Fruit fly (Drosophila melanogaster) whole organism, embryonic: Measurements from ENCODE around the gene park.

Source experiments
- ATbp ChIP-seq: fragments of 200-800 bp; sonication (Bioruptor generic); optimal IDR thresholded peaks from 2 replicates; lab custom pipeline; 2017; ENCODE audit warnings: missing biosample characterization, mild to moderate bottlenecking, missing genetic modification characterization, missing genetic modification reagents
- Adf1 ChIP-seq: fragments of 200-800 bp; sonication (Bioruptor generic); IDR thresholded peaks from 2 replicates; pipeline ENCODE4 v1.3.6; 2022; ENCODE audit warnings: missing biosample characterization, missing genetic modification characterization
- Bgb ChIP-seq: fragments of 200-800 bp; sonication (Bioruptor generic); IDR thresholded peaks from 2 replicates; pipeline ENCODE4 v1.3.6; 2022; ENCODE audit warnings: missing biosample characterization, missing genetic modification characterization; ENCODE audit not compliant: partially characterized antibody
- CG11504 ChIP-seq: fragments of 200-800 bp; sonication (Bioruptor generic); optimal IDR thresholded peaks from 3 replicates; lab custom pipeline; 2019; ENCODE audit warnings: missing biosample characterization, mild to moderate bottlenecking, missing genetic modification characterization, moderate library complexity
- CG11695 ChIP-seq: fragments of 200-800 bp; sonication (Bioruptor generic); IDR thresholded peaks from 3 replicates; pipeline ENCODE4 v1.3.6; 2022; ENCODE audit warnings: missing biosample characterization, missing genetic modification characterization
- CG12071 ChIP-seq: fragments of 200-800 bp; sonication (Bioruptor generic); optimal IDR thresholded peaks from 3 replicates; lab custom pipeline; 2018; ENCODE audit warnings: missing biosample characterization, mild to moderate bottlenecking, missing genetic modification characterization
- CG12769 ChIP-seq: fragments of 200-800 bp; sonication (Bioruptor generic); optimal IDR thresholded peaks from 2 replicates; lab custom pipeline; 2019; ENCODE audit warnings: missing biosample characterization, mild to moderate bottlenecking, missing genetic modification characterization, moderate library complexity
- CG13287 ChIP-seq: fragments of 200-800 bp; sonication (Bioruptor generic); IDR thresholded peaks from 2 replicates; pipeline ENCODE4 v1.3.6; 2022; ENCODE audit warnings: missing biosample characterization, missing genetic modification characterization; ENCODE audit not compliant: partially characterized antibody
- CG14014 ChIP-seq: fragments of 200-800 bp; sonication (Bioruptor generic); IDR thresholded peaks from 2 replicates; pipeline ENCODE4 v1.3.6; 2022; ENCODE audit warnings: missing biosample characterization, missing genetic modification characterization
- CG1603 ChIP-seq: fragments of 200-800 bp; sonication (Bioruptor generic); optimal IDR thresholded peaks from 2 replicates; lab custom pipeline; 2019; ENCODE audit warnings: missing biosample characterization, mild to moderate bottlenecking, missing genetic modification characterization, moderate library complexity
- CG17385 ChIP-seq: fragments of 200-800 bp; sonication (Bioruptor generic); optimal IDR thresholded peaks from 3 replicates; lab custom pipeline; 2018; ENCODE audit warnings: missing biosample characterization, mild to moderate bottlenecking, missing genetic modification characterization
- CG17802 ChIP-seq: fragments of 200-800 bp; sonication (Bioruptor generic); optimal IDR thresholded peaks from 2 replicates; lab custom pipeline; 2018; ENCODE audit warnings: missing biosample characterization, mild to moderate bottlenecking, missing genetic modification characterization, moderate library complexity
- CG1832 ChIP-seq: fragments of 200-800 bp; sonication (Bioruptor generic); optimal IDR thresholded peaks from 2 replicates; lab custom pipeline; 2017; ENCODE audit warnings: missing biosample characterization, mild to moderate bottlenecking, missing genetic modification characterization, inconsistent platforms
- CG2875 ChIP-seq: fragments of 200-800 bp; sonication (Bioruptor generic); optimal IDR thresholded peaks from 2 replicates; lab custom pipeline; 2017; ENCODE audit warnings: missing biosample characterization, mild to moderate bottlenecking, missing genetic modification characterization, missing genetic modification reagents
- CG33213 ChIP-seq: fragments of 200-800 bp; sonication (Bioruptor generic); optimal IDR thresholded peaks from 3 replicates; lab custom pipeline; 2016; ENCODE audit warnings: missing biosample characterization, missing genetic modification characterization
- CG34376 ChIP-seq: fragments of 200-800 bp; sonication (Bioruptor generic); optimal IDR thresholded peaks from 2 replicates; lab custom pipeline; 2018; ENCODE audit warnings: missing biosample characterization, mild to moderate bottlenecking, missing genetic modification characterization
- CG3838 ChIP-seq: fragments of 200-800 bp; sonication (Bioruptor generic); optimal IDR thresholded peaks from 3 replicates; lab custom pipeline; 2016; ENCODE audit warnings: missing biosample characterization, missing genetic modification characterization
- CG3847 ChIP-seq: fragments of 200-800 bp; sonication (Bioruptor generic); IDR thresholded peaks from 2 replicates; pipeline ENCODE4 v1.3.6; 2022; ENCODE audit warnings: missing biosample characterization, missing genetic modification characterization
- CG4360 ChIP-seq: fragments of 200-800 bp; sonication (Bioruptor generic); IDR thresholded peaks from 2 replicates; pipeline ENCODE4 v1.3.6; 2022; ENCODE audit warnings: missing biosample characterization, missing genetic modification characterization
- CG6765 ChIP-seq: fragments of 200-800 bp; sonication (Bioruptor generic); optimal IDR thresholded peaks from 3 replicates; lab custom pipeline; 2017; ENCODE audit warnings: missing biosample characterization, mild to moderate bottlenecking, missing genetic modification characterization
- CG7786 ChIP-seq: fragments of 200-800 bp; sonication (Bioruptor generic); optimal IDR thresholded peaks from 2 replicates; lab custom pipeline; 2016; ENCODE audit warnings: missing biosample characterization, missing genetic modification characterization
- CG7839 ChIP-seq: fragments of 200-800 bp; sonication (Bioruptor generic); optimal IDR thresholded peaks from 3 replicates; lab custom pipeline; 2018; ENCODE audit warnings: missing biosample characterization, mild to moderate bottlenecking, missing genetic modification characterization, moderate library complexity
- Deaf1 ChIP-seq: fragments of 200-800 bp; optimal IDR thresholded peaks from 3 replicates; lab custom pipeline; 2019; ENCODE audit warnings: missing biosample characterization, mild to moderate bottlenecking, missing genetic modification characterization, moderate library complexity
- Dll ChIP-seq: fragments of 200-800 bp; sonication (Bioruptor generic); IDR thresholded peaks from 4 replicates; pipeline ENCODE4 v1.3.6; 2022; ENCODE audit warnings: missing biosample characterization, missing genetic modification characterization; ENCODE audit not compliant: partially characterized antibody
- Doc3 ChIP-seq: fragments of 200-800 bp; sonication (Bioruptor generic); IDR thresholded peaks from 3 replicates; pipeline ENCODE4 v1.3.6; 2022; ENCODE audit warnings: missing biosample characterization, missing genetic modification characterization; ENCODE audit not compliant: partially characterized antibody
- MTF-1 ChIP-seq: fragments of 200-800 bp; sonication (Bioruptor generic); optimal IDR thresholded peaks from 2 replicates; lab custom pipeline; 2018; ENCODE audit warnings: missing biosample characterization, mild to moderate bottlenecking, missing genetic modification characterization, borderline replicate concordance
- Nf-YB ChIP-seq: fragments of 200-800 bp; sonication (Bioruptor generic); optimal IDR thresholded peaks from 3 replicates; lab custom pipeline; 2019; ENCODE audit warnings: missing biosample characterization, mild to moderate bottlenecking, missing genetic modification characterization, moderate library complexity
- Ssrp ChIP-seq: fragments of 200-800 bp; sonication (Bioruptor generic); optimal IDR thresholded peaks from 2 replicates; lab custom pipeline; 2018; ENCODE audit warnings: missing biosample characterization, mild to moderate bottlenecking, missing genetic modification characterization, moderate library complexity
- Stat92E ChIP-seq, 3 experiments: fragments of >200 bp in 2 of 3; fragments of 200-800 bp in 1 of 3; sonication (Bioruptor generic) in 1 of 3; optimal IDR thresholded peaks; 2 replicates each; lab custom pipeline; 2017 to 2019; ENCODE audit warnings: missing biosample characterization in 3 of 3, missing genetic modification characterization in 3 of 3, mild to moderate bottlenecking in 1 of 3, moderate library complexity in 1 of 3
- Vsx1 ChIP-seq: fragments of 200-800 bp; sonication (Bioruptor generic); optimal IDR thresholded peaks from 2 replicates; lab custom pipeline; 2017; ENCODE audit warnings: missing biosample characterization, mild to moderate bottlenecking, missing genetic modification characterization, missing genetic modification reagents
- Xbp1 ChIP-seq: fragments of 200-800 bp; sonication (Bioruptor generic); optimal IDR thresholded peaks from 3 replicates; lab custom pipeline; 2016; ENCODE audit warnings: missing biosample characterization, mild to moderate bottlenecking, missing genetic modification characterization
- abd-A ChIP-seq: fragments of 200-800 bp; sonication (Bioruptor generic); optimal IDR thresholded peaks from 3 replicates; lab custom pipeline; 2019; ENCODE audit warnings: missing biosample characterization, mild to moderate bottlenecking, missing genetic modification characterization, moderate library complexity
- aop ChIP-seq: fragments of 200-800 bp; sonication (Bioruptor generic); IDR thresholded peaks from 2 replicates; pipeline ENCODE4 v1.3.6; 2022; ENCODE audit warnings: missing biosample characterization, missing genetic modification characterization
- ci ChIP-seq: fragments of 200-800 bp; sonication (Bioruptor generic); IDR thresholded peaks from 3 replicates; pipeline ENCODE4 v1.3.6; 2022; ENCODE audit warnings: missing biosample characterization, missing genetic modification characterization
- dm ChIP-seq: fragments of 200-800 bp; sonication (Bioruptor generic); optimal IDR thresholded peaks from 3 replicates; lab custom pipeline; 2016; ENCODE audit warnings: missing biosample characterization, missing genetic modification characterization
- her ChIP-seq: fragments of 200-800 bp; sonication (Bioruptor generic); optimal IDR thresholded peaks from 2 replicates; lab custom pipeline; 2016; ENCODE audit warnings: missing biosample characterization, missing genetic modification characterization
- hkb ChIP-seq, 2 experiments: fragments of 200-800 bp in 1 of 2; fragments of >200 bp in 1 of 2; sonication (Bioruptor generic) in 1 of 2; IDR thresholded peaks in 1 of 2; optimal IDR thresholded peaks in 1 of 2; 2 replicates each; pipeline versions ENCODE4 v1.3.6 to Lab custom; 2017 to 2022; ENCODE audit warnings: missing biosample characterization in 1 of 2, missing genetic modification characterization in 1 of 2
- nom ChIP-seq: fragments of 200-800 bp; sonication (Bioruptor generic); optimal IDR thresholded peaks from 2 replicates; lab custom pipeline; 2017; ENCODE audit warnings: missing biosample characterization, missing genetic modification characterization, mild to moderate bottlenecking, moderate library complexity, missing genetic modification reagents
- oc ChIP-seq: fragments of 200-800 bp; sonication (Bioruptor generic); optimal IDR thresholded peaks from 2 replicates; lab custom pipeline; 2018; ENCODE audit warnings: missing biosample characterization, mild to moderate bottlenecking, missing genetic modification characterization, moderate library complexity
- odd ChIP-seq: fragments of 200-800 bp; sonication (Bioruptor generic); optimal IDR thresholded peaks from 2 replicates; lab custom pipeline; 2017; ENCODE audit warnings: missing biosample characterization, mild to moderate bottlenecking, missing genetic modification characterization
- pita ChIP-seq: fragments of 200-800 bp; sonication (Bioruptor generic); optimal IDR thresholded peaks from 2 replicates; lab custom pipeline; 2017; ENCODE audit warnings: missing biosample characterization, mild to moderate bottlenecking, missing genetic modification characterization
- rib ChIP-seq: fragments of 200-800 bp; sonication (Bioruptor generic); IDR thresholded peaks from 2 replicates; pipeline ENCODE4 v1.3.6; 2022; ENCODE audit warnings: missing biosample characterization, missing genetic modification characterization
- run ChIP-seq: fragments of 200-800 bp; sonication (Bioruptor generic); optimal IDR thresholded peaks from 3 replicates; lab custom pipeline; 2018; ENCODE audit warnings: missing biosample characterization, mild to moderate bottlenecking, missing genetic modification characterization
- scrt ChIP-seq: fragments of 200-800 bp; sonication (Bioruptor generic); optimal IDR thresholded peaks from 2 replicates; lab custom pipeline; 2018; ENCODE audit warnings: missing biosample characterization, mild to moderate bottlenecking, missing genetic modification characterization, moderate library complexity
- sob ChIP-seq: fragments of 200-800 bp; sonication (Bioruptor generic); IDR thresholded peaks from 2 replicates; pipeline ENCODE4 v1.3.6; 2022; ENCODE audit warnings: missing biosample characterization, missing genetic modification characterization
- tgo ChIP-seq: fragments of 200-800 bp; sonication (Bioruptor generic); IDR thresholded peaks from 3 replicates; pipeline ENCODE4 v1.3.6; 2022; ENCODE audit warnings: missing biosample characterization, missing genetic modification characterization
- tna ChIP-seq: fragments of 200-800 bp; sonication (Bioruptor generic); IDR thresholded peaks from 2 replicates; pipeline ENCODE4 v1.3.6; 2022; ENCODE audit warnings: missing biosample characterization, missing genetic modification characterization; ENCODE audit not compliant: partially characterized antibody
- vvl ChIP-seq: fragments of 200-800 bp; sonication (Bioruptor generic); IDR thresholded peaks from 2 replicates; pipeline ENCODE4 v1.3.6; 2022; ENCODE audit warnings: missing biosample characterization, missing genetic modification characterization

The park gene

DNA sequence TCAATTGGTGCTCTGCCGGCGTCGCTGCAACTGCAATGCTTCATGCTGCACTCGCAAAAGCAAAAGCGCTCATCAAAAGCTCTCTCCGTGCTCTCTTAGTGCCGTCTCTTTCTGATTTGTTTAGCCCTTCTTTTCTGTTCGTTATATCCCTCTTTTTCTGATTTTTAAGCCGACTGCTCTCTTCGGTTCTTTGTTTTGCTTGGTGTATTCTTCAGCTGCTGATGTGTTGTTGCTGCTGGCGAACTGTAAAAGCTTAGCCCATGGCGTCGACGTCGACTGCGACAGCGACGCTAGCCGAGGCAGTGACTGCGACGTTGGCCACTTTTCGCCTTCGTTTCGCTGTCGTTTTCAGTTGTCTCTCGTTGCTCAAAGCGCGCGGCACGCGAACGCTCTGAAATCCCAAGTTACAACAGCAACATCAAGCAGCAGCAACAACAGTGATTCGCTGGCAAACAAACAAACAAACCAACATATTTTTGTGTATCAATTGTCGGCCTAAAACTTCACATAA, 43.4 kb upstream of the park start (continued):
- TF ChIP-seq CG1603 (tag; lab: Kevin White, UChicago) (peak; percentile 20), Nf-YB (GFP tag; lab: Kevin White, UChicago) (peak; percentile 75), CG12071 (GFP tag; lab: Kevin White, UChicago) (peak; percentile 41), CG12769 (tag; lab: Kevin White, UChicago) (peak; percentile 60), CG34376 (GFP tag; lab: Kevin White, UChicago) (peak; percentile 43), odd (peak; percentile 25), Dll (GFP tag; lab: Robert Waterston, UW) (0 out of 4 replicates have a peak, but pooled peaks have one; percentile 43), tna (GFP tag; lab: Robert Waterston, UW) (peak; percentile 20; the same call in 1 of the 2 replicates), CG6765 (GFP tag; lab: Kevin White, UChicago) (no peak), CG4360 (GFP tag; lab: Robert Waterston, UW) (peak; percentile 51), pita (GFP tag; lab: Kevin White, UChicago) (no peak), CG13287 (peak; percentile 71), Vsx1 (GFP tag; lab: Kevin White, UChicago) (peak; percentile 5), hkb (optimal IDR thresholded peaks at IDR 0.05; lab: Kevin White, UChicago) (no peak), hkb (GFP tag; IDR thresholded peaks at IDR 0.05; lab: Robert Waterston, UW) (peak; percentile 40; the same call in 1 of the 2 replicates), Xbp1 (GFP tag; lab: Kevin White, UChicago) (peak; percentile 11), CG7786 (GFP tag; lab: Kevin White, UChicago) (no peak), CG1832 (GFP tag; lab: Kevin White, UChicago) (peak; percentile 43), Adf1 (GFP tag; lab: Robert Waterston, UW) (peak; percentile 100), CG11695 (GFP tag; lab: Robert Waterston, UW) (0 out of 3 replicates have a peak, but pooled peaks have one; percentile 7), abd-A (tag; lab: Kevin White, UChicago) (no peak), CG2875 (GFP tag; lab: Kevin White, UChicago) (peak; percentile 29), CG17385 (peak; percentile 30), CG3838 (peak; percentile 91), CG11504 (tag; lab: Kevin White, UChicago) (peak; percentile 57), CG7839 (tag; lab: Kevin White, UChicago) (no peak), CG33213 (GFP tag; lab: Kevin White, UChicago) (no peak), ATbp (GFP tag; lab: Kevin White, UChicago) (peak; percentile 1), scrt (GFP tag; lab: Kevin White, UChicago) (peak; percentile 56), nom (GFP tag; lab: Kevin White, UChicago) (peak; percentile 59), Ssrp (tag; lab: Kevin White, UChicago) (no peak), Doc3 (GFP tag; lab: Robert Waterston, UW) (no peak), Deaf1 (peak; percentile 98), Stat92E (GFP tag; optimal IDR thresholded peaks at IDR 0.05; lab: Kevin White, UChicago) (peak in 1 of 3 experiments; percentile 27), her (GFP tag; lab: Kevin White, UChicago) (peak; percentile 13), aop (GFP tag; lab: Robert Waterston, UW) (no peak), oc (peak; percentile 56), Bgb (GFP tag; lab: Robert Waterston, UW) (peak; percentile 52; the same call in 1 of the 2 replicates), sob (GFP tag; lab: Robert Waterston, UW) (no peak), vvl (GFP tag; lab: Robert Waterston, UW) (peak; percentile 44), rib (GFP tag; lab: Robert Waterston, UW) (0 out of 2 replicates have a peak, but pooled peaks have one; percentile 18), CG3847 (GFP tag; lab: Robert Waterston, UW) (no peak), dm (no peak), CG14014 (GFP tag; lab: Robert Waterston, UW) (peak; percentile 10; the same call in 1 of the 2 replicates), tgo (GFP tag; lab: Robert Waterston, UW) (no peak), MTF-1 (peak; percentile 57), run (tag; lab: Kevin White, UChicago) (no peak), ci (GFP tag; lab: Robert Waterston, UW) (peak; percentile 73; the same call in 2 of the 3 replicates), CG17802 (tag; lab: Kevin White, UChicago) (no peak)
